Fruit fly (Drosophila melanogaster) whole organism, embryonic: ENCODE results near the gene Socs36E.

Experiments
- B-H1 ChIP-seq: fragments of 200-800 bp; sonication (Bioruptor generic); IDR thresholded peaks from 3 replicates; pipeline ENCODE4 v1.3.6; 2022; ENCODE audit warnings: missing biosample characterization, missing genetic modification characterization
- CG1024 ChIP-seq: fragments of 200-800 bp; sonication (Bioruptor generic); IDR thresholded peaks from 2 replicates; pipeline ENCODE4 v1.3.6; 2022; ENCODE audit warnings: missing biosample characterization, missing genetic modification characterization
- CG13424 ChIP-seq: fragments of 200-800 bp; sonication (Bioruptor generic); optimal IDR thresholded peaks from 2 replicates; lab custom pipeline; 2019; ENCODE audit warnings: missing biosample characterization, mild to moderate bottlenecking, missing genetic modification characterization, moderate library complexity
- CG14050 ChIP-seq: fragments of 200-800 bp; sonication (Bioruptor generic); IDR thresholded peaks from 3 replicates; pipeline ENCODE4 v1.3.6; 2022; ENCODE audit warnings: missing biosample characterization, missing genetic modification characterization
- CG14441 ChIP-seq: fragments of 200-800 bp; sonication (Bioruptor generic); IDR thresholded peaks from 2 replicates; pipeline ENCODE4 v1.3.6; 2022; ENCODE audit warnings: missing biosample characterization, missing genetic modification characterization
- CG17361 ChIP-seq: fragments of 200-800 bp; sonication (Bioruptor generic); IDR thresholded peaks from 3 replicates; pipeline ENCODE4 v1.3.6; 2022; ENCODE audit warnings: missing biosample characterization, missing genetic modification characterization
- CG17385 ChIP-seq: fragments of 200-800 bp; sonication (Bioruptor generic); optimal IDR thresholded peaks from 3 replicates; lab custom pipeline; 2018; ENCODE audit warnings: missing biosample characterization, mild to moderate bottlenecking, missing genetic modification characterization
- CG17612 ChIP-seq: fragments of 200-800 bp; sonication (Bioruptor generic); IDR thresholded peaks from 2 replicates; pipeline ENCODE4 v1.3.6; 2022; ENCODE audit warnings: missing biosample characterization, missing genetic modification characterization
- CG18764 ChIP-seq: fragments of 200-800 bp; sonication (Bioruptor generic); optimal IDR thresholded peaks from 3 replicates; lab custom pipeline; 2016; ENCODE audit warnings: missing biosample characterization, missing genetic modification characterization
- CG3065 ChIP-seq: fragments of 200-800 bp; sonication (Bioruptor generic); optimal IDR thresholded peaks from 2 replicates; lab custom pipeline; 2016; ENCODE audit warnings: missing biosample characterization, missing genetic modification characterization
- CG31441 ChIP-seq: fragments of 200-800 bp; sonication (Bioruptor generic); IDR thresholded peaks from 2 replicates; pipeline ENCODE4 v1.3.6; 2022; ENCODE audit warnings: missing biosample characterization, missing genetic modification characterization
- CG32532 ChIP-seq: fragments of 200-800 bp; sonication (Bioruptor generic); IDR thresholded peaks from 2 replicates; pipeline ENCODE4 v1.3.6; 2022; ENCODE audit warnings: missing biosample characterization, missing genetic modification characterization
- CG4360 ChIP-seq: fragments of 200-800 bp; sonication (Bioruptor generic); IDR thresholded peaks from 2 replicates; pipeline ENCODE4 v1.3.6; 2022; ENCODE audit warnings: missing biosample characterization, missing genetic modification characterization
- CG9609 ChIP-seq: fragments of 200-800 bp; sonication (Bioruptor generic); optimal IDR thresholded peaks from 3 replicates; lab custom pipeline; 2016; ENCODE audit warnings: missing biosample characterization, missing genetic modification characterization
- Chrac-16 ChIP-seq: fragments of 200-800 bp; sonication (Bioruptor generic); optimal IDR thresholded peaks from 3 replicates; lab custom pipeline; 2016; ENCODE audit warnings: missing biosample characterization, missing genetic modification characterization
- Dfd ChIP-seq, 2 experiments: fragments of >200 bp; optimal IDR thresholded peaks; 2 replicates each; lab custom pipeline; 2017; ENCODE audit warnings: missing biosample characterization in 2 of 2, missing genetic modification characterization in 2 of 2
- Eip74EF ChIP-seq, 2 experiments: fragments of 200-800 bp in 1 of 2; fragments of >200 bp in 1 of 2; sonication (Bioruptor generic) in 1 of 2; optimal IDR thresholded peaks; 2 replicates each; lab custom pipeline; 2017 to 2019; ENCODE audit warnings: missing biosample characterization in 2 of 2, missing genetic modification characterization in 2 of 2, mild to moderate bottlenecking in 1 of 2, moderate library complexity in 1 of 2
- Elba2 ChIP-seq: fragments of 200-800 bp; sonication (Bioruptor generic); optimal IDR thresholded peaks from 3 replicates; lab custom pipeline; 2016; ENCODE audit warnings: missing biosample characterization, missing genetic modification characterization
- Ets65A ChIP-seq: fragments of 200-800 bp; sonication (Bioruptor generic); peaks from one replicate; lab custom pipeline; 2016; ENCODE audit warnings: missing biosample characterization, missing genetic modification characterization
- HHEX ChIP-seq: fragments of 200-800 bp; sonication (Bioruptor generic); optimal IDR thresholded peaks from 3 replicates; lab custom pipeline; 2017; ENCODE audit warnings: missing biosample characterization, mild to moderate bottlenecking, missing genetic modification characterization, missing genetic modification reagents
- MTF-1 ChIP-seq: fragments of 200-800 bp; sonication (Bioruptor generic); optimal IDR thresholded peaks from 2 replicates; lab custom pipeline; 2018; ENCODE audit warnings: missing biosample characterization, mild to moderate bottlenecking, missing genetic modification characterization, borderline replicate concordance
- Six4 ChIP-seq: fragments of 200-800 bp; sonication (Bioruptor generic); optimal IDR thresholded peaks from 2 replicates; lab custom pipeline; 2016; ENCODE audit warnings: missing biosample characterization, missing genetic modification characterization
- ash1 ChIP-seq: fragments of 200-800 bp; sonication (Bioruptor generic); optimal IDR thresholded peaks from 2 replicates; lab custom pipeline; 2018; ENCODE audit warnings: missing biosample characterization, mild to moderate bottlenecking, missing genetic modification characterization
- ato ChIP-seq: fragments of 200-800 bp; sonication (Bioruptor generic); IDR thresholded peaks from 2 replicates; pipeline ENCODE4 v1.3.6; 2022; ENCODE audit warnings: missing biosample characterization, missing genetic modification characterization; ENCODE audit not compliant: partially characterized antibody
- bab2 ChIP-seq: fragments of 200-800 bp; sonication (Bioruptor generic); optimal IDR thresholded peaks from 2 replicates; lab custom pipeline; 2016; ENCODE audit warnings: missing biosample characterization, missing genetic modification characterization
- chinmo ChIP-seq: fragments of 200-800 bp; sonication (Bioruptor generic); IDR thresholded peaks from 4 replicates; pipeline ENCODE4 v1.3.6; 2022; ENCODE audit warnings: missing biosample characterization, missing genetic modification characterization; ENCODE audit not compliant: partially characterized antibody
- crc ChIP-seq: fragments of 200-800 bp; sonication (Bioruptor generic); optimal IDR thresholded peaks from 2 replicates; lab custom pipeline; 2016; ENCODE audit warnings: missing biosample characterization, missing genetic modification characterization
- dimm ChIP-seq: fragments of 200-800 bp; sonication (Bioruptor generic); IDR thresholded peaks from 2 replicates; pipeline ENCODE4 v1.3.6; 2022; ENCODE audit warnings: missing biosample characterization, missing genetic modification characterization
- ems ChIP-seq: fragments of 200-800 bp; sonication (Bioruptor generic); optimal IDR thresholded peaks from 3 replicates; lab custom pipeline; 2016; ENCODE audit warnings: missing biosample characterization, missing genetic modification characterization
- esg ChIP-seq: fragments of 200-800 bp; sonication (Bioruptor generic); conservative IDR thresholded peaks from 2 replicates; pipeline ENCODE4 v1.3.6; 2022; ENCODE audit warnings: missing biosample characterization, missing genetic modification characterization
- eyg ChIP-seq: fragments of 200-800 bp; sonication (Bioruptor generic); optimal IDR thresholded peaks from 3 replicates; lab custom pipeline; 2016; ENCODE audit warnings: missing biosample characterization, missing genetic modification characterization
- fd102C ChIP-seq: fragments of 200-800 bp; sonication (Bioruptor generic); optimal IDR thresholded peaks from 2 replicates; lab custom pipeline; 2018; ENCODE audit warnings: missing biosample characterization, mild to moderate bottlenecking, missing genetic modification characterization, moderate library complexity
- fd96Cb ChIP-seq: fragments of 200-800 bp; sonication (Bioruptor generic); optimal IDR thresholded peaks from 2 replicates; lab custom pipeline; 2018; ENCODE audit warnings: missing biosample characterization, mild to moderate bottlenecking, missing genetic modification characterization, moderate library complexity
- jumu ChIP-seq: fragments of 200-800 bp; sonication (Bioruptor generic); optimal IDR thresholded peaks from 3 replicates; lab custom pipeline; 2016; ENCODE audit warnings: missing biosample characterization, missing genetic modification characterization
- lov ChIP-seq, 2 experiments: fragments of 200-800 bp in 1 of 2; fragments of >200 bp in 1 of 2; sonication (Bioruptor generic) in 1 of 2; IDR thresholded peaks in 1 of 2; optimal IDR thresholded peaks in 1 of 2; 2 replicates in 1 of 2; 3 replicates in 1 of 2; pipeline versions ENCODE4 v1.3.6 to Lab custom; 2017 to 2022; ENCODE audit warnings: missing biosample characterization in 1 of 2, missing genetic modification characterization in 1 of 2
- mam ChIP-seq: fragments of 200-800 bp; sonication (Bioruptor generic); optimal IDR thresholded peaks from 3 replicates; lab custom pipeline; 2016; ENCODE audit warnings: missing biosample characterization, missing genetic modification characterization
- nerfin-2 ChIP-seq: fragments of 200-800 bp; sonication (Bioruptor generic); IDR thresholded peaks from 2 replicates; pipeline ENCODE4 v1.3.6; 2022; ENCODE audit warnings: missing biosample characterization, missing genetic modification characterization; ENCODE audit not compliant: partially characterized antibody
- nom ChIP-seq: fragments of 200-800 bp; sonication (Bioruptor generic); optimal IDR thresholded peaks from 2 replicates; lab custom pipeline; 2017; ENCODE audit warnings: missing biosample characterization, missing genetic modification characterization, mild to moderate bottlenecking, moderate library complexity, missing genetic modification reagents
- oc ChIP-seq: fragments of 200-800 bp; sonication (Bioruptor generic); optimal IDR thresholded peaks from 2 replicates; lab custom pipeline; 2018; ENCODE audit warnings: missing biosample characterization, mild to moderate bottlenecking, missing genetic modification characterization, moderate library complexity
- odd ChIP-seq: fragments of 200-800 bp; sonication (Bioruptor generic); optimal IDR thresholded peaks from 2 replicates; lab custom pipeline; 2017; ENCODE audit warnings: missing biosample characterization, mild to moderate bottlenecking, missing genetic modification characterization
- pb ChIP-seq: fragments of 200-800 bp; sonication (Bioruptor generic); optimal IDR thresholded peaks from 3 replicates; lab custom pipeline; 2016; ENCODE audit warnings: missing biosample characterization, missing genetic modification characterization
- pfk ChIP-seq: fragments of 200-800 bp; sonication (Bioruptor generic); optimal IDR thresholded peaks from 2 replicates; lab custom pipeline; 2018; ENCODE audit warnings: missing biosample characterization, mild to moderate bottlenecking, missing genetic modification characterization, moderate library complexity
- ranshi ChIP-seq: fragments of 200-800 bp; sonication (Bioruptor generic); IDR thresholded peaks from 2 replicates; pipeline ENCODE4 v1.3.6; 2022; ENCODE audit warnings: missing biosample characterization, missing genetic modification characterization
- sens ChIP-seq: fragments of 200-800 bp; sonication (Bioruptor generic); peaks from one replicate; lab custom pipeline; 2016; ENCODE audit warnings: missing biosample characterization, missing genetic modification characterization
- slou ChIP-seq: fragments of 200-800 bp; sonication (Bioruptor generic); optimal IDR thresholded peaks from 3 replicates; lab custom pipeline; 2016; ENCODE audit warnings: missing biosample characterization, missing genetic modification characterization
- sna ChIP-seq: fragments of 200-800 bp; sonication (Bioruptor generic); IDR thresholded peaks from 2 replicates; pipeline ENCODE4 v1.3.6; 2022; ENCODE audit warnings: missing biosample characterization, missing genetic modification characterization; ENCODE audit not compliant: partially characterized antibody
- sqz ChIP-seq: fragments of 200-800 bp; sonication (Bioruptor generic); optimal IDR thresholded peaks from 3 replicates; lab custom pipeline; 2018; ENCODE audit warnings: missing biosample characterization, mild to moderate bottlenecking, missing genetic modification characterization
- stwl ChIP-seq: fragments of 200-800 bp; sonication (Bioruptor generic); optimal IDR thresholded peaks from 3 replicates; lab custom pipeline; 2018; ENCODE audit warnings: missing biosample characterization, mild to moderate bottlenecking, missing genetic modification characterization, moderate library complexity
- sug ChIP-seq: fragments of 200-800 bp; optimal IDR thresholded peaks from 2 replicates; lab custom pipeline; 2019; ENCODE audit warnings: missing biosample characterization, mild to moderate bottlenecking, missing genetic modification characterization, moderate library complexity
- tgo ChIP-seq: fragments of 200-800 bp; sonication (Bioruptor generic); IDR thresholded peaks from 3 replicates; pipeline ENCODE4 v1.3.6; 2022; ENCODE audit warnings: missing biosample characterization, missing genetic modification characterization
- tx ChIP-seq: fragments of 200-800 bp; sonication (Bioruptor generic); optimal IDR thresholded peaks from 2 replicates; lab custom pipeline; 2016; ENCODE audit warnings: missing biosample characterization, missing genetic modification characterization

The Socs36E gene

dm6 chr2L:18152172-18152639, at the start of gene Socs36E (continued):
- TF ChIP-seq CG31441 (GFP tag; lab: Robert Waterston, UW), result no peak
- no peak for TF ChIP-seq Ets65A (GFP tag; lab: Kevin White, UChicago)
- TF ChIP-seq chinmo (GFP tag; lab: Robert Waterston, UW), result peak; percentile 86; the same call in 2 of the 4 replicates
- TF ChIP-seq oc (tag; lab: Kevin White, UChicago), result peak; percentile 24
- 0 out of 2 replicates have a peak, but pooled peaks have one; percentile 12 for TF ChIP-seq nerfin-2 (GFP tag; lab: Robert Waterston, UW)
- TF ChIP-seq Elba2 (GFP tag; lab: Kevin White, UChicago), result no peak
- TF ChIP-seq MTF-1 (GFP tag; lab: Kevin White, UChicago), result peak; percentile 1
- no peak for TF ChIP-seq fd96Cb (tag; lab: Kevin White, UChicago)
- no peak for TF ChIP-seq tx (GFP tag; lab: Kevin White, UChicago)
- no peak for TF ChIP-seq Chrac-16
- peak; percentile 27; the same call in 1 of the 2 replicates for TF ChIP-seq sna (GFP tag; lab: Robert Waterston, UW)
- TF ChIP-seq CG1024 (GFP tag; lab: Robert Waterston, UW), result no peak
- TF ChIP-seq ems (GFP tag; lab: Kevin White, UChicago), result no peak
- peak; percentile 37 for TF ChIP-seq jumu (GFP tag; lab: Kevin White, UChicago)
- TF ChIP-seq pb, result no peak
- no peak for TF ChIP-seq CG14050 (GFP tag; lab: Robert Waterston, UW)
- TF ChIP-seq B-H1, result no peak
- no peak for TF ChIP-seq CG14441 (GFP tag; lab: Robert Waterston, UW)
- peak; percentile 59 for TF ChIP-seq sens (GFP tag; lab: Kevin White, UChicago)
- TF ChIP-seq stwl (tag; lab: Kevin White, UChicago), result peak; percentile 84
- TF ChIP-seq CG9609 (GFP tag; lab: Kevin White, UChicago), result peak; percentile 26
- TF ChIP-seq CG17385 (GFP tag; lab: Kevin White, UChicago), result no peak
- TF ChIP-seq tgo (GFP tag; lab: Robert Waterston, UW), result no peak
- no peak for TF ChIP-seq Dfd (GFP tag; optimal IDR thresholded peaks at IDR 0.05; lab: Kevin White, UChicago)
- peak; percentile 50 for TF ChIP-seq ash1 (GFP tag; lab: Kevin White, UChicago)
- TF ChIP-seq crc, result no peak
- TF ChIP-seq CG3065, result no peak
- no peak for TF ChIP-seq HHEX (GFP tag; lab: Kevin White, UChicago)
- peak; percentile 79 for TF ChIP-seq ato (GFP tag; lab: Robert Waterston, UW)
- TF ChIP-seq CG17612 (GFP tag; lab: Robert Waterston, UW), result no peak
- TF ChIP-seq Six4 (GFP tag; lab: Kevin White, UChicago), result no peak
- TF ChIP-seq lov (optimal IDR thresholded peaks at IDR 0.05; lab: Kevin White, UChicago), result no peak
- no peak for TF ChIP-seq lov (GFP tag; IDR thresholded peaks at IDR 0.05; lab: Robert Waterston, UW)
- TF ChIP-seq esg (GFP tag; lab: Robert Waterston, UW), result no peak
- TF ChIP-seq CG17361 (GFP tag; lab: Robert Waterston, UW), result no peak
- TF ChIP-seq Eip74EF (GFP tag; optimal IDR thresholded peaks at IDR 0.05; lab: Kevin White, UChicago), result no peak
- TF ChIP-seq bab2 (GFP tag; lab: Kevin White, UChicago), result no peak
- TF ChIP-seq CG4360 (GFP tag; lab: Robert Waterston, UW), result 0 out of 2 replicates have a peak, but pooled peaks have one; percentile 40
- TF ChIP-seq eyg (GFP tag; lab: Kevin White, UChicago), result no peak
- TF ChIP-seq nom (GFP tag; lab: Kevin White, UChicago), result peak; percentile 41
- TF ChIP-seq dimm, result no peak
- TF ChIP-seq pfk (GFP tag; lab: Kevin White, UChicago), result peak; percentile 49
- peak; percentile 7 for TF ChIP-seq mam (GFP tag; lab: Kevin White, UChicago)
- TF ChIP-seq CG32532, result peak; percentile 47
- peak; percentile 8 for TF ChIP-seq CG18764 (GFP tag; lab: Kevin White, UChicago)
- no peak for TF ChIP-seq fd102C (GFP tag; lab: Kevin White, UChicago)
- peak; percentile 52 for TF ChIP-seq sug (tag; lab: Kevin White, UChicago)
- TF ChIP-seq odd (GFP tag; lab: Kevin White, UChicago), result no peak
- TF ChIP-seq sqz (GFP tag; lab: Kevin White, UChicago), result no peak
- TF ChIP-seq CG13424 (tag; lab: Kevin White, UChicago), result peak; percentile 29
- TF ChIP-seq ranshi (GFP tag; lab: Robert Waterston, UW), result no peak
- TF ChIP-seq slou, result no peak
